Fruit fly (Drosophila melanogaster): ENCODE measurements around the gene Sidpn.

Gene Sidpn

dm6 chr2L:18992196-18992595, 35.3 kb upstream of the Sidpn start, which contains the start of gene CG46465:
TSS of gene CG46465 (plus strand) at chr2L:18992496.
- no peak for TF ChIP-seq CG11294 (GFP tag; IDR thresholded peaks at IDR 0.05)
- TF ChIP-seq fd59A (GFP tag; optimal IDR thresholded peaks at IDR 0.05), result no peak
- no peak for TF ChIP-seq dac (GFP tag; optimal IDR thresholded peaks at IDR 0.05)
- TF ChIP-seq CG8319 (GFP tag; optimal IDR thresholded peaks at IDR 0.05), result no peak
- no peak for TF ChIP-seq CG34406 (GFP tag; optimal IDR thresholded peaks at IDR 0.05)
- no peak for TF ChIP-seq CG10669 (GFP tag; optimal IDR thresholded peaks at IDR 0.05)
- TF ChIP-seq spab (GFP tag; optimal IDR thresholded peaks at IDR 0.05), result no peak
- no peak for TF ChIP-seq vri (GFP tag; optimal IDR thresholded peaks at IDR 0.05)
- TF ChIP-seq Hr4 (GFP tag; optimal IDR thresholded peaks at IDR 0.05), result no peak
- TF ChIP-seq Gug (GFP tag; IDR thresholded peaks at IDR 0.05), result no peak
- no peak for TF ChIP-seq CG6792 (GFP tag; optimal IDR thresholded peaks at IDR 0.05)
- no peak for TF ChIP-seq Eip93F (GFP tag; optimal IDR thresholded peaks at IDR 0.05)
- no peak for TF ChIP-seq CG15336 (GFP tag; IDR thresholded peaks at IDR 0.05)
- TF ChIP-seq CG11902 (GFP tag; optimal IDR thresholded peaks at IDR 0.05), result no peak
- no peak for TF ChIP-seq CG10631 (GFP tag; optimal IDR thresholded peaks at IDR 0.05)
- no peak for TF ChIP-seq svp (GFP tag)
- TF ChIP-seq cyc (GFP tag; optimal IDR thresholded peaks at IDR 0.05), result no peak

dm6 chr2L:18995660-18996417, 31.7 kb upstream of the Sidpn start, which contains the start of gene CG10650:
TSS of gene CG10650 (minus strand) at chr2L:18995934.
- no peak for TF ChIP-seq CG6163 (GFP tag; IDR thresholded peaks at IDR 0.05)
- TF ChIP-seq pdm3 (GFP tag; optimal IDR thresholded peaks at IDR 0.05), result no peak
- TF ChIP-seq vri (GFP tag; optimal IDR thresholded peaks at IDR 0.05), result peak; percentile 78
- no peak for TF ChIP-seq CG10631 (GFP tag; optimal IDR thresholded peaks at IDR 0.05)
- TF ChIP-seq Eip75B (GFP tag; optimal IDR thresholded peaks at IDR 0.05), result no peak
- TF ChIP-seq Met (GFP tag; optimal IDR thresholded peaks at IDR 0.05), result no peak
- no peak for TF ChIP-seq achi (GFP tag; optimal IDR thresholded peaks at IDR 0.05)
- TF ChIP-seq cyc (GFP tag; optimal IDR thresholded peaks at IDR 0.05), result no peak
- TF ChIP-seq CG31627 (GFP tag; optimal IDR thresholded peaks at IDR 0.05), result no peak
- no peak for TF ChIP-seq OdsH (GFP tag; optimal IDR thresholded peaks at IDR 0.05)
- peak; percentile 9 for TF ChIP-seq Eip78C (GFP tag)

dm6 chr2L:18997148-18997547, 30.4 kb upstream of the Sidpn start, which contains the start of gene CG31792:
TSS of gene CG31792 (plus strand) at chr2L:18997448.
- TF ChIP-seq eg (GFP tag; IDR thresholded peaks at IDR 0.05) (no peak), fkh (GFP tag; optimal IDR thresholded peaks at IDR 0.05) (no peak), acj6 (GFP tag; optimal IDR thresholded peaks at IDR 0.05) (no peak)

dm6 chr2L:19002468-19002867, 25.0 kb upstream of the Sidpn start:
- TF ChIP-seq CG10631 (GFP tag; optimal IDR thresholded peaks at IDR 0.05) (no peak), Sox14 (GFP tag; optimal IDR thresholded peaks at IDR 0.05) (no peak), ss (GFP tag; optimal IDR thresholded peaks at IDR 0.05) (no peak), dsx (GFP tag; optimal IDR thresholded peaks at IDR 0.05; ENCODE audit: poor library complexity, severe bottlenecking) (no peak), topi (GFP tag; optimal IDR thresholded peaks at IDR 0.05) (no peak), CG6854 (GFP tag; optimal IDR thresholded peaks at IDR 0.05) (no peak), CG16779 (tag; optimal IDR thresholded peaks at IDR 0.05) (no peak), CG15336 (GFP tag; IDR thresholded peaks at IDR 0.05) (no peak), Smox (GFP tag; optimal IDR thresholded peaks at IDR 0.05) (no peak), fd59A (GFP tag; optimal IDR thresholded peaks at IDR 0.05) (no peak), Eip78C (GFP tag) (no peak), CG10669 (GFP tag; optimal IDR thresholded peaks at IDR 0.05) (no peak), Blimp-1 (GFP tag; optimal IDR thresholded peaks at IDR 0.05) (no peak), cyc (GFP tag; optimal IDR thresholded peaks at IDR 0.05) (no peak), Eip93F (GFP tag; optimal IDR thresholded peaks at IDR 0.05) (no peak), Ets21C (GFP tag; optimal IDR thresholded peaks at IDR 0.05) (no peak), Ets96B (tag; optimal IDR thresholded peaks at IDR 0.05) (no peak), CG8632 (GFP tag; optimal IDR thresholded peaks at IDR 0.05) (no peak)

All from whole organism, prepupa.